Fruit fly (Drosophila melanogaster): ENCODE results near the gene alpha-Man-Ib.

Gene alpha-Man-Ib

DNA sequence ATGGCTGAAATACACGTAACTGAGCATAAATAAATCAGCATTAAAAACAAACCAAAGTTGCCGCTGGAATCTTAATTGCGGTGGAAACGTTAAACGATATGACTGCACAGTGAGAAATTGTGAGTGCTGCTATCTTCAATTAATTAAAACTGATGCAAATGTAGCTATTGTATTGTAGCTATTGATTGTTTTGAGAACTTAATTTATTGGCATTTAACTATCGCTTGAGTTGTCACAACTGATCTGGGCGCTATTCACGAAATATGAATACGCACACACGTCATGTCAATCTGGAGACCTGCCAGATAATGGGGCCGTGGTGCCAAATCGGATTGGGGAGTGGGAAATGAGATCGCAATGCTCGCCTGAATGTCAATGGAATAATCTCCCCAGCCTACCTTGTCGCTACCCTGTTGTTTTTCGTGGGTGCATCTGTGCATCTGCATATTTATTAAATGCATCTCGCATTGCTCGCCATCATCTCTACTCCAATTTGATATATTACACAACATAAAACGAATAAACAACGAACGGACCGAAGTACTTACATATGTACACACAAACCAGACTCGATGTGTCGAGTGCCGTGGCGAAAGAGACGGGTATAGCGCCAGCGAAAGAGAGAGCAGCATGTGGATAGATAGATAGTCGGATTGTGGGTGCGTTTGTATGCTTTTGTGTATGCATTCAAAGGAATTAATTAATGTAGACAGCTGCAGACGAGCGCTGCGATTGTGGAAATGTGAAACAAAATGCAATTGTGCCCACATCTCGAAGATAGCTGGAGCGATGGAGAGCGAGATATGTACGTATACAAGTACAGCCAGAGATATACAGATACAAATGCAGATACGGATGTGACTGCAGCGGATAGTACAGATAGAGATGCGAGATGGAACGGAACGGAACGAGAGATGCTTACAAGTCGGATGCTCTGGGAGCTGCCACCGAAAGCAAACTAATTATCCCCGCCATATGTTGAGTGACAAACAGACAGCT is 28.9 kb downstream of the alpha-Man-Ib start (continued):
- no peak for TF ChIP-seq sug (tag; optimal IDR thresholded peaks at IDR 0.05)
- TF ChIP-seq hbn (GFP tag; IDR thresholded peaks at IDR 0.05; ENCODE audit: partially characterized antibody) = no peak
- no peak for TF ChIP-seq CG3065 (GFP tag; optimal IDR thresholded peaks at IDR 0.05)
- no peak for TF ChIP-seq dati (GFP tag; IDR thresholded peaks at IDR 0.05)
- peak; percentile 44 for TF ChIP-seq CG1832 (GFP tag; optimal IDR thresholded peaks at IDR 0.05)
- TF ChIP-seq CG9727 (GFP tag; optimal IDR thresholded peaks at IDR 0.05) = peak; percentile 17
- TF ChIP-seq D19A (tag; optimal IDR thresholded peaks at IDR 0.05) = peak; percentile 21
- no peak for TF ChIP-seq salm (tag; optimal IDR thresholded peaks at IDR 0.05)
- no peak for TF ChIP-seq GATAe (GFP tag; conservative IDR thresholded peaks at IDR 0.05)
- no peak for TF ChIP-seq abd-A (tag; optimal IDR thresholded peaks at IDR 0.05)
- TF ChIP-seq pan (optimal IDR thresholded peaks at IDR 0.05) = no peak
- no peak for TF ChIP-seq pan (GFP tag; optimal IDR thresholded peaks at IDR 0.05 in 1 of 2, IDR thresholded peaks at IDR 0.05 in 1 of 2)
- peak; percentile 47 for TF ChIP-seq CG1529 (GFP tag; optimal IDR thresholded peaks at IDR 0.05)
- no peak for TF ChIP-seq slp2 (GFP tag; optimal IDR thresholded peaks at IDR 0.05)
- no peak for TF ChIP-seq CG3995 (GFP tag; optimal IDR thresholded peaks at IDR 0.05)
- no peak for TF ChIP-seq Ada2b (GFP tag; IDR thresholded peaks at IDR 0.05)
- TF ChIP-seq gsb (GFP tag; IDR thresholded peaks at IDR 0.05) = no peak
- TF ChIP-seq gsb-n (tag; optimal IDR thresholded peaks at IDR 0.05) = no peak
- no peak for TF ChIP-seq Antp (GFP tag; optimal IDR thresholded peaks at IDR 0.05)
- TF ChIP-seq Hr51 (GFP tag; optimal IDR thresholded peaks at IDR 0.05) = no peak
- no peak for TF ChIP-seq CG2889 (GFP tag; IDR thresholded peaks at IDR 0.05)
- TF ChIP-seq nerfin-2 (GFP tag; IDR thresholded peaks at IDR 0.05; ENCODE audit: partially characterized antibody) = no peak
- no peak for TF ChIP-seq CG13296 (GFP tag; optimal IDR thresholded peaks at IDR 0.05)
- no peak for TF ChIP-seq run (tag; optimal IDR thresholded peaks at IDR 0.05)
- TF ChIP-seq CG12942 (GFP tag; optimal IDR thresholded peaks at IDR 0.05) = no peak
- no peak for TF ChIP-seq toy (GFP tag; IDR thresholded peaks at IDR 0.05)
- no peak for TF ChIP-seq CG14667 (GFP tag; IDR thresholded peaks at IDR 0.05)
- TF ChIP-seq org-1 (GFP tag; optimal IDR thresholded peaks at IDR 0.05) = peak; percentile 13
- no peak for TF ChIP-seq Neu2 (GFP tag; optimal IDR thresholded peaks at IDR 0.05; ENCODE audit: borderline replicate concordance)
- no peak for TF ChIP-seq ham (GFP tag; IDR thresholded peaks at IDR 0.05)
- TF ChIP-seq CG8359 (GFP tag; optimal IDR thresholded peaks at IDR 0.05; ENCODE audit: borderline replicate concordance) = no peak
- no peak for TF ChIP-seq prd (optimal IDR thresholded peaks at IDR 0.05)
- no peak for TF ChIP-seq prd (GFP tag; IDR thresholded peaks at IDR 0.05)
- TF ChIP-seq Sry-β (GFP tag; optimal IDR thresholded peaks at IDR 0.05) = peak; percentile 35
- no peak for TF ChIP-seq D19B (GFP tag; optimal IDR thresholded peaks at IDR 0.05)
- no peak for TF ChIP-seq p53 (GFP tag; optimal IDR thresholded peaks at IDR 0.05)
- no peak for TF ChIP-seq CG6654 (GFP tag; optimal IDR thresholded peaks at IDR 0.05)
- no peak for TF ChIP-seq CG13894 (tag; optimal IDR thresholded peaks at IDR 0.05)
- no peak for TF ChIP-seq Myb (GFP tag; optimal IDR thresholded peaks at IDR 0.05)
- TF ChIP-seq CG32532 (GFP tag; IDR thresholded peaks at IDR 0.05) = no peak
- no peak for TF ChIP-seq pho (GFP tag; optimal IDR thresholded peaks at IDR 0.05)
- no peak for TF ChIP-seq CG4820 (GFP tag; optimal IDR thresholded peaks at IDR 0.05)
- TF ChIP-seq CG18011 (GFP tag; optimal IDR thresholded peaks at IDR 0.05) = no peak
- TF ChIP-seq exex (tag; optimal IDR thresholded peaks at IDR 0.05) = no peak
- 0 out of 3 replicates have a peak, but pooled peaks have one; percentile 17 for TF ChIP-seq zfh1 (GFP tag; IDR thresholded peaks at IDR 0.05)
- TF ChIP-seq CG17186 (GFP tag; optimal IDR thresholded peaks at IDR 0.05) = no peak
- TF ChIP-seq shn (GFP tag; optimal IDR thresholded peaks at IDR 0.05) = no peak
- no peak for TF ChIP-seq CG11723 (GFP tag; optimal IDR thresholded peaks at IDR 0.05)
- no peak for TF ChIP-seq CG14860 (GFP tag; IDR thresholded peaks at IDR 0.05; ENCODE audit: partially characterized antibody)
